Fruit fly (Drosophila melanogaster) whole organism, embryonic: ENCODE data around the gene syd.

Source experiments
- NFAT ChIP-seq: fragments of 200-800 bp; sonication (Bioruptor generic); IDR thresholded peaks from 2 replicates; pipeline ENCODE4 v1.3.6; 2022; ENCODE audit warnings: missing biosample characterization, missing genetic modification characterization
- bbx ChIP-seq: fragments of 200-800 bp; sonication (Bioruptor generic); IDR thresholded peaks from 2 replicates; pipeline ENCODE4 v1.3.6; 2022; ENCODE audit warnings: missing biosample characterization, missing genetic modification characterization; ENCODE audit not compliant: partially characterized antibody

DNA sequence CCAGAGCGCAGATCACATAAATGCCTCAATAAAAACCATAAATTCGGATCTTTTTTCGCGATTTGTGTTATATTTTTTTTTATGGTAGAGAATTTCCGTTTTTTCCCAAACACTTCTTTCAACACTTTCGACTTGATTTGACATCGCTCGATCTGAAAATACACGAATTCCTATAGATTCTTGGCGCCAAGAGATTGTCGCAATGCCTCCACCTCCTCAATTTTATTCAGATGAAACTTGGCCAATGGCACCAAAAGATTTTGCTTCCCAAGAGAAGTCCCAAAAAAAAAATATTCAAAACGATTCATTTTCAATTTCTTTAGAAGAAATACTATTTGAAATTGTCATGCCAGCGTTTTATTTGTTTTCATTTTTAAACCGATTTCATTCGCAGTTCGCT is 31.4 kb downstream of the syd start:
- TF ChIP-seq NFAT (GFP tag; lab: Robert Waterston, UW) = no peak
- no peak for TF ChIP-seq bbx (GFP tag; lab: Robert Waterston, UW)
